Worm (Caenorhabditis elegans): ENCODE measurements around the gene atg-7.

Gene atg-7

DNA sequence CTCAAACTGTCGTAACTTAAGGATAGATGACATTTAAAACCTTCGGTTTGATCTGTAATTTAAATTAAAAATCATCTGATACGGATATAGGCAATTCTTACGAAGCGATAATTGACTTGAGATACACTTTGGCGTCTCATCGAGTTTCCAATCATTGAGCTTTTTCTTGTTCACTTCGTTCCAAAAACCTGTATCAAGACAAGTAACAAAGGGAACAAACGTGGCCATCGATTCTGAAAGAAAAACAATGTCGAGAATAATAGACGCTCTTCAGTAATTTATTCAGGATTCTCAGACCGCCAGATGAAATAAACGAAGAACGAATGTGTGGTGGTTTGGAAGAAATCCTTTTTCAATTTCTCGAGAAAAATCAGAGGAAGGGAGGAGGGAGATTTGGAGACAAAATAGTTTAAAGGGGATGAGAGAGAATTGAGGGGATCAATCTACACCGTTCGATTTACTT lies at the start of gene atg-7:
TSS of gene atg-7 (minus strand) at position 233 of the 463 bp plus-strand sequence.
- TF ChIP-seq ref-1 (GFP tag; conservative IDR thresholded peaks at IDR 0.05) (no peak), med-1 (GFP tag; optimal IDR thresholded peaks at IDR 0.05; ENCODE audit: insufficient read depth) (no peak), ztf-23 (GFP tag; IDR thresholded peaks at IDR 0.05) (no peak), flt-1 (GFP tag; IDR thresholded peaks at IDR 0.05) (no peak), klf-2 (GFP tag; conservative IDR thresholded peaks at IDR 0.05) (no peak), tab-1 (GFP tag; IDR thresholded peaks at IDR 0.05) (no peak), ztf-29 (GFP tag; IDR thresholded peaks at IDR 0.05) (no peak), T22C8.4 (GFP tag; IDR thresholded peaks at IDR 0.05) (no peak), cog-1 (tag; optimal IDR thresholded peaks at IDR 0.05) (no peak)

- TF ChIP-seq tab-1 (GFP tag; IDR thresholded peaks at IDR 0.05) (no peak), ref-1 (GFP tag; conservative IDR thresholded peaks at IDR 0.05) (no peak)
Observed at ce11 chrIV:11126028-11126427, 45.2 kb upstream of the atg-7 start.

- TF ChIP-seq med-1 (GFP tag; optimal IDR thresholded peaks at IDR 0.05; ENCODE audit: insufficient read depth): no peak
- TF ChIP-seq cog-1 (tag; optimal IDR thresholded peaks at IDR 0.05): no peak
- TF ChIP-seq ztf-29 (GFP tag; IDR thresholded peaks at IDR 0.05): no peak
- TF ChIP-seq ztf-23 (GFP tag; IDR thresholded peaks at IDR 0.05): no peak
- no peak for TF ChIP-seq flt-1 (GFP tag; IDR thresholded peaks at IDR 0.05)
- TF ChIP-seq klf-2 (GFP tag; conservative IDR thresholded peaks at IDR 0.05): no peak
- TF ChIP-seq ref-1 (GFP tag; conservative IDR thresholded peaks at IDR 0.05): no peak
- TF ChIP-seq T22C8.4 (GFP tag; IDR thresholded peaks at IDR 0.05): no peak
- TF ChIP-seq tab-1 (GFP tag; IDR thresholded peaks at IDR 0.05): no peak
Observed at ce11 chrIV:11126004-11126027, 45.0 kb upstream of the atg-7 start, which contains the start of gene swsn-4. swsn-4 (plus strand) TSS chrIV:11126024.

- TF ChIP-seq T22C8.4 (GFP tag; IDR thresholded peaks at IDR 0.05) (no peak), med-1 (GFP tag; optimal IDR thresholded peaks at IDR 0.05; ENCODE audit: insufficient read depth) (no peak)
Observed at ce11 chrIV:11125604-11126003, 44.7 kb upstream of the atg-7 start.

DNA sequence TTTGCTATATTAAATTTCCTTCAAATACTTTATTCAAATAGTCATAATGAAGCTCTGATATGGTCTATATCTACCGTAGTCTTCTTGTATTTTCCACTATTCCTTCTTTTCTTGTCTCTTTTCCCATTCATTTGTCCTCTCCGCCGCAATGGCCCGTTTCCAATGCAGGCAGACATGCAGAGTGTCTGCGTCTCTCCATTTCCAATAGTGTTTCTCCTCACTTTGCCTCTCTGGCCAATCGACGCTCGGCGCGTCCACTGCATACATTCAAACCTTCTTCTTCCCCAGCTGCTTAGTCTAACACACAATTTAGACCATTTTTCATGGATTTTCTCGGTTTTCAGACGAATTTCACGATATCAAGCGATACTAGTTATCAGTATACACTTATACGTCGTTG lies 44.3 kb upstream of the atg-7 start:
- TF ChIP-seq cog-1 (tag; optimal IDR thresholded peaks at IDR 0.05) (no peak), ref-1 (GFP tag; conservative IDR thresholded peaks at IDR 0.05) (no peak), ztf-23 (GFP tag; IDR thresholded peaks at IDR 0.05) (no peak), med-1 (GFP tag; optimal IDR thresholded peaks at IDR 0.05; ENCODE audit: insufficient read depth) (no peak), ztf-29 (GFP tag; IDR thresholded peaks at IDR 0.05) (no peak), T22C8.4 (GFP tag; IDR thresholded peaks at IDR 0.05) (no peak), klf-2 (GFP tag; conservative IDR thresholded peaks at IDR 0.05) (no peak), tab-1 (GFP tag; IDR thresholded peaks at IDR 0.05) (no peak), flt-1 (GFP tag; IDR thresholded peaks at IDR 0.05) (no peak)

ce11 chrIV:11124674-11125073 lies 43.8 kb upstream of the atg-7 start, which contains the start of gene spo-11:
spo-11 (minus strand) TSS chrIV:11124862.
- no peak for TF ChIP-seq ref-1 (GFP tag; conservative IDR thresholded peaks at IDR 0.05)
- no peak for TF ChIP-seq tab-1 (GFP tag; IDR thresholded peaks at IDR 0.05)
- TF ChIP-seq klf-2 (GFP tag; conservative IDR thresholded peaks at IDR 0.05): no peak
- no peak for TF ChIP-seq flt-1 (GFP tag; IDR thresholded peaks at IDR 0.05)
- TF ChIP-seq med-1 (GFP tag; optimal IDR thresholded peaks at IDR 0.05; ENCODE audit: insufficient read depth): no peak
- no peak for TF ChIP-seq cog-1 (tag; optimal IDR thresholded peaks at IDR 0.05)
- TF ChIP-seq ztf-23 (GFP tag; IDR thresholded peaks at IDR 0.05): no peak
- no peak for TF ChIP-seq T22C8.4 (GFP tag; IDR thresholded peaks at IDR 0.05)
- TF ChIP-seq ztf-29 (GFP tag; IDR thresholded peaks at IDR 0.05): no peak

- 0 out of 2 replicates have a peak, but pooled peaks have one; percentile 41 for TF ChIP-seq ztf-23 (GFP tag; IDR thresholded peaks at IDR 0.05)
- TF ChIP-seq tab-1 (GFP tag; IDR thresholded peaks at IDR 0.05): no peak
- 0 out of 2 replicates have a peak, but pooled peaks have one; percentile 56 for TF ChIP-seq flt-1 (GFP tag; IDR thresholded peaks at IDR 0.05)
Observed at ce11 chrIV:11119972-11120562, 39.2 kb upstream of the atg-7 start.

DNA sequence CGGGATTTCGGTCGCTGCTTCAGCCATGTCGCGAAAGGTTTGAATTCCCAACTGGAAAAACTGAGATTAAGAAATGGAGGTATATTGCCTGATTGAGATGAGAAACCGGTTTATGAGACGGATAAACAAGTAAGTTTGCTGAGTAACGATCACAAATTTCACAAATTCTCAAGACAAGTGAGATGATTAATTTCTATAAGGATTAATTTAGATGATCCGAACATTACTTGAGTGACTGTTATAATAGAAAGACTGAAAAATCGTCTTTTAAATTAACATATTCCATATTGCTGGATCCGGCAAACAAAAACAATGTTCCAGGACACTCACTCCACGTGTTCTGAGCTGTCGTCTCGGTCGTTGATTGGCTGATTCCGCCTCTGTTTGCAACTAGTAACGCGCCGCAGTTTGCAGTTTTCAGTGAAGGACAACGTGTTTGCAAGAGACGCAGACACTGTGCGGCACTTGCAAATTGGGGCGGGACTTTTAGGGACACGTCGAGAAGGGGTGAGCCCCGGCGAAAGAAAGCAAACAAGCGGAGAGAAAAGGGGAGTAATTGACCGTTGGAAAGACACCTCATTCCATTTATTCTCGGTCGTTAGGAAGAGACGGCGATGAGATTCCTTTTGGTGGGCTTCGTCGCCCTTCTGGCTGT lies 38.1 kb upstream of the atg-7 start, which contains the start of the genes imp-2 and enpl-1:
TSS of gene imp-2 (minus strand) at position 51 of the 655 bp plus-strand sequence.
TSS of gene enpl-1 (plus strand) at position 462 of the 655 bp plus-strand sequence.
- TF ChIP-seq flt-1 (GFP tag; IDR thresholded peaks at IDR 0.05) (peak; percentile 72; the same call in 1 of the 2 replicates), ztf-29 (GFP tag; IDR thresholded peaks at IDR 0.05) (peak; percentile 34; the same call in 1 of the 2 replicates), med-1 (GFP tag; optimal IDR thresholded peaks at IDR 0.05; ENCODE audit: insufficient read depth) (no peak), ztf-23 (GFP tag; IDR thresholded peaks at IDR 0.05) (peak; percentile 49; the same call in 1 of the 2 replicates), ref-1 (GFP tag; conservative IDR thresholded peaks at IDR 0.05) (no peak), tab-1 (GFP tag; IDR thresholded peaks at IDR 0.05) (0 out of 2 replicates have a peak, but pooled peaks have one; percentile 62), T22C8.4 (GFP tag; IDR thresholded peaks at IDR 0.05) (no peak), klf-2 (GFP tag; conservative IDR thresholded peaks at IDR 0.05) (0 out of 2 replicates have a peak, but pooled peaks have one; percentile 26), cog-1 (tag; optimal IDR thresholded peaks at IDR 0.05) (peak; percentile 90)

- TF ChIP-seq med-1 (GFP tag; optimal IDR thresholded peaks at IDR 0.05; ENCODE audit: insufficient read depth) (no peak), cog-1 (tag; optimal IDR thresholded peaks at IDR 0.05) (no peak), klf-2 (GFP tag; conservative IDR thresholded peaks at IDR 0.05) (no peak), ztf-23 (GFP tag; IDR thresholded peaks at IDR 0.05) (no peak), tab-1 (GFP tag; IDR thresholded peaks at IDR 0.05) (no peak), T22C8.4 (GFP tag; IDR thresholded peaks at IDR 0.05) (no peak), ref-1 (GFP tag; conservative IDR thresholded peaks at IDR 0.05) (no peak), flt-1 (GFP tag; IDR thresholded peaks at IDR 0.05) (no peak), ztf-29 (GFP tag; IDR thresholded peaks at IDR 0.05) (no peak)
Observed at ce11 chrIV:11112641-11113040, 31.8 kb upstream of the atg-7 start, which contains the start of gene clc-9. clc-9 (plus strand) TSS chrIV:11112941.

- TF ChIP-seq ztf-29 (GFP tag; IDR thresholded peaks at IDR 0.05): no peak
Observed at ce11 chrIV:11111898-11112297, 31.0 kb upstream of the atg-7 start.
